Fruit fly (Drosophila melanogaster) whole organism, adult: ENCODE measurements around the gene CG7218.

Source experiments
- CG11617 ChIP-seq: fragments of 200-800 bp; sonication (Bioruptor generic); optimal IDR thresholded peaks from 2 replicates; lab custom pipeline; 2017; ENCODE audit warnings: mild to moderate bottlenecking, missing biosample characterization, missing genetic modification reagents, missing genetic modification characterization
- CG12768 ChIP-seq: fragments of 200-800 bp; sonication (Bioruptor generic); optimal IDR thresholded peaks from 2 replicates; lab custom pipeline; 2017; ENCODE audit warnings: missing biosample characterization, missing genetic modification characterization, mild to moderate bottlenecking, moderate library complexity, missing genetic modification reagents
- CG14711 ChIP-seq: fragments of 200-800 bp; sonication (Bioruptor generic); optimal IDR thresholded peaks from 2 replicates; lab custom pipeline; 2018; ENCODE audit warnings: missing biosample characterization, mild to moderate bottlenecking, missing genetic modification characterization, moderate library complexity
- CG1620 ChIP-seq: fragments of 200-800 bp; sonication (Bioruptor generic); optimal IDR thresholded peaks from 2 replicates; lab custom pipeline; 2016; ENCODE audit warnings: missing biosample characterization, missing genetic modification characterization
- CG33017 ChIP-seq: fragments of 200-800 bp; sonication (Bioruptor generic); optimal IDR thresholded peaks from 2 replicates; lab custom pipeline; 2018; ENCODE audit warnings: missing biosample characterization, mild to moderate bottlenecking, missing genetic modification characterization, moderate library complexity
- CG5204 ChIP-seq: fragments of 200-800 bp; sonication (Bioruptor generic); optimal IDR thresholded peaks from 2 replicates; lab custom pipeline; 2016; ENCODE audit warnings: missing biosample characterization, missing genetic modification characterization
- CG7045 ChIP-seq: fragments of 200-800 bp; sonication (Bioruptor generic); optimal IDR thresholded peaks from 2 replicates; lab custom pipeline; 2017; ENCODE audit warnings: missing biosample characterization, mild to moderate bottlenecking, missing genetic modification characterization
- CG7101 ChIP-seq: fragments of 200-800 bp; sonication (Bioruptor generic); optimal IDR thresholded peaks from 2 replicates; lab custom pipeline; 2018; ENCODE audit warnings: missing biosample characterization, mild to moderate bottlenecking, missing genetic modification characterization, moderate library complexity
- Clk ChIP-seq: fragments of 200-800 bp; sonication (Bioruptor generic); optimal IDR thresholded peaks from 2 replicates; lab custom pipeline; 2017; ENCODE audit warnings: missing biosample characterization, missing genetic modification characterization
- Crg-1 ChIP-seq: fragments of 200-800 bp; sonication (Bioruptor generic); optimal IDR thresholded peaks from 2 replicates; lab custom pipeline; 2016; ENCODE audit warnings: missing biosample characterization, missing genetic modification characterization
- Hr96 ChIP-seq: fragments of 200-800 bp; sonication (Bioruptor generic); optimal IDR thresholded peaks from 2 replicates; lab custom pipeline; 2016; ENCODE audit warnings: missing biosample characterization, missing genetic modification characterization
- Mnt ChIP-seq: fragments of 200-800 bp; sonication (Bioruptor generic); optimal IDR thresholded peaks from 2 replicates; lab custom pipeline; 2016; ENCODE audit warnings: missing biosample characterization, mild to moderate bottlenecking, missing genetic modification characterization
- bab1 ChIP-seq: fragments of 200-800 bp; sonication (Bioruptor generic); optimal IDR thresholded peaks from 3 replicates; lab custom pipeline; 2019; ENCODE audit warnings: missing biosample characterization, mild to moderate bottlenecking, missing genetic modification characterization, moderate library complexity
- cic ChIP-seq: fragments of 200-800 bp; sonication (Bioruptor generic); optimal IDR thresholded peaks from 2 replicates; lab custom pipeline; 2017; ENCODE audit warnings: missing biosample characterization, mild to moderate bottlenecking, missing genetic modification characterization, moderate library complexity
- cnc ChIP-seq, 2 experiments: fragments of >200 bp; optimal IDR thresholded peaks; 2 replicates each; lab custom pipeline; 2017
- kay ChIP-seq: fragments of 200-800 bp; sonication (Bioruptor generic); peaks from one replicate; lab custom pipeline; 2016; ENCODE audit warnings: missing biosample characterization, missing genetic modification characterization, borderline replicate concordance
- ovo ChIP-seq: fragments of 200-800 bp; sonication (Bioruptor generic); optimal IDR thresholded peaks from 2 replicates; lab custom pipeline; 2016; ENCODE audit warnings: missing biosample characterization, missing genetic modification characterization
- pad ChIP-seq: fragments of 200-800 bp; sonication (Bioruptor generic); optimal IDR thresholded peaks from 3 replicates; lab custom pipeline; 2017; ENCODE audit warnings: missing biosample characterization, missing genetic modification characterization, mild to moderate bottlenecking, moderate library complexity, missing genetic modification reagents
- tj ChIP-seq: fragments of 200-800 bp; sonication (Bioruptor generic); optimal IDR thresholded peaks from 3 replicates; lab custom pipeline; 2017; ENCODE audit warnings: missing biosample characterization, mild to moderate bottlenecking, missing genetic modification characterization, moderate library complexity
- toe ChIP-seq: fragments of 200-800 bp; sonication (Bioruptor generic); optimal IDR thresholded peaks from 2 replicates; lab custom pipeline; 2016; ENCODE audit warnings: missing biosample characterization, missing genetic modification characterization

CG7218 gene

DNA sequence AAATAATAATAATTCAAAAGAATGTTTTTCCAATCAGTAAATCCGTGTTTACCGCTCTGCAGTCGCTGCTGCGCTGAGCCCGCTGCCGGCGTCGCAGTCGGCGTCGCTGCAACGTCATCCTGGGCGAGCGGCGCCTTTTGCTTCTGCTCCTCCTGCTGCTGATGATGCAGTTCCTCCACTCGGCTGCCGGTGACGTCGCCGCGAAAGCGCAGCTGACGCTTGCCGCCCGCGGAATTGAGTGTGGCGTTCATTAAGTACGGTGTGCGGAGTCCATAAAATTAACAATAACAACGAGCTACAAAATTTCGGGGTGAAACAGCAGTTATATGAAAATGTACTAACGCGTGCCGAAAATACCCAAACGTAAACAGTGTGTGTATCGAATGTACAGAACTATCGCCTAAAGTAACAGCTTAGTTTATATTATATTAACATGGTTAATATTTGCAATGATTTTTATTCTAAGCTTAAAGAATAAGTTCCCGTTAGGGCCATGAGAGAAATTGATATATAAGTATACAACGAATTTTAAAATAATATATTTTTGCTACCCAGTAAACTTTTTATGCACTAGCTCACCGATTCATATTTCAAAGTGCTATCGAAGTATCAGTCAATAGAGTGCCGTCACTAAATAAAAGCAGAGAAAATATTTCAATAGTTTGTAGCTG, at the start of gene CG7218, which contains the start of gene Cbp20:
TSS of gene CG7218 (minus strand) at position 346 of the 671 bp plus-strand sequence.
TSS of gene Cbp20 (plus strand) at position 610 of the 671 bp plus-strand sequence.
- TF ChIP-seq cnc (optimal IDR thresholded peaks at IDR 0.05; lab: Kevin White, UChicago) (no peak), pad (GFP tag; lab: Kevin White, UChicago) (peak; percentile 66), ovo (GFP tag; lab: Kevin White, UChicago) (peak; percentile 60), toe (GFP tag; lab: Kevin White, UChicago) (peak; percentile 75), Hr96 (GFP tag; lab: Kevin White, UChicago) (peak; percentile 75), CG11617 (GFP tag; lab: Kevin White, UChicago) (peak; percentile 70), Crg-1 (peak; percentile 82), CG14711 (tag; lab: Kevin White, UChicago) (peak; percentile 73), Clk (GFP tag; lab: Kevin White, UChicago) (peak; percentile 32), kay (GFP tag; lab: Kevin White, UChicago) (no peak), CG7101 (tag; lab: Kevin White, UChicago) (peak; percentile 81), CG33017 (peak; percentile 69), Mnt (GFP tag; lab: Kevin White, UChicago) (peak; percentile 44), bab1 (GFP tag; lab: Kevin White, UChicago) (peak; percentile 72), tj (GFP tag; lab: Kevin White, UChicago) (peak; percentile 68), CG5204 (peak; percentile 79), CG12768 (GFP tag; lab: Kevin White, UChicago) (peak; percentile 84), CG1620 (GFP tag; lab: Kevin White, UChicago) (peak; percentile 80), CG7045 (GFP tag; lab: Kevin White, UChicago) (peak; percentile 66), cic (peak; percentile 13)

DNA sequence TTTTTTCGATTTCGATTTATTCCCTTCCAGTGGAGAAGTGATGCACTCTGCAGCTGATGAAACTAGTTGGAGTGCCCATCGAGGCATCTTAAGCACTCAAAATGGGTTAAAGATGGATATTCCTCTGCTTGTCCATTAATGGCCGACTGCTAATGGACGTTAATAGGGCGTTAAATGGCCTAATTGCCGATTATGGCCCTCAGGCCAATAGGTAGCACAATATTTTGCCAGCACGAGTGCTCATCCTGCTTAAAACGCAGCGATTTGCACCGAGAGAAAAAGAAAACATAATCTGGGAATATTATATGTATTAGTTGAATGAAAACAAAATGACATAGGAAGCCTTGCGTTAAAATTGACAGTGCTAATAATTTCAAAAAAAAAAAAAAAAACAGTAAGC, 44.3 kb upstream of the CG7218 start, which contains the start of gene CG44158:
TSS of gene CG44158 (plus strand) at position 301 of the 400 bp plus-strand sequence.
- TF ChIP-seq bab1 (GFP tag; lab: Kevin White, UChicago) (no peak), cic (no peak), Crg-1 (no peak), pad (GFP tag; lab: Kevin White, UChicago) (no peak), Mnt (GFP tag; lab: Kevin White, UChicago) (no peak), CG7101 (tag; lab: Kevin White, UChicago) (no peak)

- TF ChIP-seq ovo (GFP tag; lab: Kevin White, UChicago) (no peak), CG14711 (tag; lab: Kevin White, UChicago) (no peak), cnc (optimal IDR thresholded peaks at IDR 0.05; lab: Kevin White, UChicago) (no peak), Clk (GFP tag; lab: Kevin White, UChicago) (no peak), tj (GFP tag; lab: Kevin White, UChicago) (no peak), bab1 (GFP tag; lab: Kevin White, UChicago) (no peak), CG33017 (no peak), Crg-1 (no peak), CG7101 (tag; lab: Kevin White, UChicago) (no peak), CG7045 (GFP tag; lab: Kevin White, UChicago) (no peak), kay (GFP tag; lab: Kevin White, UChicago) (no peak), Mnt (GFP tag; lab: Kevin White, UChicago) (no peak), CG5204 (no peak), toe (GFP tag; lab: Kevin White, UChicago) (no peak)
These were observed 35.7 kb upstream of the CG7218 start for dm6 chr3R:18199885-18200249.

dm6 chr3R:18199177-18199884, 35.1 kb upstream of the CG7218 start, which contains the start of the genes Ssdp and CG7985:
Gene Ssdp (minus strand): TSS chr3R:18199595.
Gene CG7985 (plus strand): TSS chr3R:18199857.
- TF ChIP-seq kay (GFP tag; lab: Kevin White, UChicago) (peak; percentile 57), pad (GFP tag; lab: Kevin White, UChicago) (no peak), CG33017 (peak; percentile 25)

- TF ChIP-seq CG14711 (tag; lab: Kevin White, UChicago) (peak; percentile 15), pad (GFP tag; lab: Kevin White, UChicago) (peak; percentile 36), CG7045 (GFP tag; lab: Kevin White, UChicago) (peak; percentile 55), Hr96 (GFP tag; lab: Kevin White, UChicago) (peak; percentile 4), cic (peak; percentile 80), CG12768 (GFP tag; lab: Kevin White, UChicago) (peak; percentile 73), Clk (GFP tag; lab: Kevin White, UChicago) (peak; percentile 25), CG33017 (peak; percentile 14), Crg-1 (peak; percentile 34), CG7101 (tag; lab: Kevin White, UChicago) (peak; percentile 64), tj (GFP tag; lab: Kevin White, UChicago) (peak; percentile 56), CG1620 (GFP tag; lab: Kevin White, UChicago) (peak; percentile 59), cnc (optimal IDR thresholded peaks at IDR 0.05; lab: Kevin White, UChicago) (no peak), kay (GFP tag; lab: Kevin White, UChicago) (no peak), bab1 (GFP tag; lab: Kevin White, UChicago) (no peak), CG11617 (GFP tag; lab: Kevin White, UChicago) (peak; percentile 60), Mnt (GFP tag; lab: Kevin White, UChicago) (peak; percentile 65), CG5204 (no peak), ovo (GFP tag; lab: Kevin White, UChicago) (peak; percentile 46)
These were observed 34.4 kb upstream of the CG7218 start for dm6 chr3R:18198518-18199118.
